Worm (Caenorhabditis elegans) whole organism, L2 larva: Measurements from ENCODE around the gene zmp-1.

Source experiments
- ZK546.5 ChIP-seq: sonication (generic microtip); optimal IDR thresholded peaks from 2 replicates; lab custom pipeline; 2017; ENCODE audit warnings: missing biosample characterization, missing genetic modification characterization
- gmeb-1 ChIP-seq: fragments of 150-350 bp; optimal IDR thresholded peaks from 2 replicates; lab custom pipeline; 2014; ENCODE audit warnings: missing biosample characterization, missing genetic modification characterization
- nhr-23 ChIP-seq: fragments of 150-350 bp; optimal IDR thresholded peaks from 2 replicates; lab custom pipeline; 2014; ENCODE audit warnings: missing biosample characterization, missing genetic modification reagents, missing genetic modification characterization
- nhr-237 ChIP-seq: fragments of 150-350 bp; optimal IDR thresholded peaks from 2 replicates; lab custom pipeline; 2014; ENCODE audit warnings: missing biosample characterization, missing genetic modification characterization
- nhr-25 ChIP-seq: fragments of 150-350 bp; sonication (generic microtip); optimal IDR thresholded peaks from 3 replicates; lab custom pipeline; 2014; ENCODE audit warnings: missing biosample characterization, missing genetic modification characterization
- unc-39 ChIP-seq: fragments of 150-350 bp; optimal IDR thresholded peaks from 2 replicates; lab custom pipeline; 2014; ENCODE audit warnings: missing biosample characterization, missing genetic modification characterization
- unc-62 ChIP-seq: fragments of 150-350 bp; optimal IDR thresholded peaks from 2 replicates; lab custom pipeline; 2014; ENCODE audit warnings: missing biosample characterization, missing genetic modification reagents, missing genetic modification characterization

DNA sequence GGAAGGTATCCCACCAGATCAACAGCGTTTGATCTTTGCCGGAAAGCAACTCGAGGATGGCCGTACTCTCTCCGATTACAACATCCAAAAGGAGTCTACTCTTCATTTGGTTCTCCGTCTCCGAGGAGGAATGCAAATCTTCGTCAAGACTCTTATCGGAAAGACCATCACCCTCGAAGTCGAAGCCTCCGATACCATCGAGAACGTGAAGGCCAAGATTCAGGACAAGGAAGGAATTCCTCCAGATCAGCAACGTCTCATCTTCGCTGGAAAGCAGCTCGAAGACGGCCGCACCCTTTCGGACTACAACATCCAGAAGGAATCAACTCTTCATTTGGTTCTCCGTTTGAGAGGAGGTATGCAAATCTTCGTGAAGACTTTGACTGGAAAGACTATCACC is 9.4 kb upstream of the zmp-1 start:
- TF ChIP-seq unc-62 (GFP tag; lab: Kevin White, UChicago) (no peak), ZK546.5 (tag; lab: Kevin White, UChicago) (no peak), nhr-23 (tag; lab: Kevin White, UChicago) (no peak), nhr-25 (tag; lab: Kevin White, UChicago) (no peak), gmeb-1 (tag; lab: Kevin White, UChicago) (no peak), unc-39 (tag; lab: Kevin White, UChicago) (no peak), nhr-237 (tag; lab: Kevin White, UChicago) (no peak)
